Fruit fly (Drosophila melanogaster): ENCODE data around the gene Cat.

Cat gene

dm6 chr3L:18790630-18791167 is 31.7 kb upstream of the Cat start (continued):
- no peak for TF ChIP-seq Hr39 (GFP tag; optimal IDR thresholded peaks at IDR 0.05)
- TF ChIP-seq vri (GFP tag; optimal IDR thresholded peaks at IDR 0.05), result peak; percentile 77
- TF ChIP-seq salr (GFP tag; optimal IDR thresholded peaks at IDR 0.05), result peak; percentile 52 to 81
- TF ChIP-seq eg (GFP tag; IDR thresholded peaks at IDR 0.05), result peak; percentile 95
- peak; percentile 32 for TF ChIP-seq Sox102F (GFP tag; optimal IDR thresholded peaks at IDR 0.05)
- no peak for TF ChIP-seq acj6 (GFP tag; optimal IDR thresholded peaks at IDR 0.05)
- peak; percentile 21 for TF ChIP-seq OdsH (GFP tag; optimal IDR thresholded peaks at IDR 0.05)
- TF ChIP-seq fd59A (GFP tag; optimal IDR thresholded peaks at IDR 0.05), result peak; percentile 8
- TF ChIP-seq svp (GFP tag), result peak; percentile 52
- peak; percentile 87 for TF ChIP-seq Lpt (GFP tag; optimal IDR thresholded peaks at IDR 0.05)
- TF ChIP-seq Smox (GFP tag; optimal IDR thresholded peaks at IDR 0.05), result peak; percentile 4
- no peak; the same call in 1 of the 2 replicates for TF ChIP-seq CG11294 (GFP tag; IDR thresholded peaks at IDR 0.05)

DNA sequence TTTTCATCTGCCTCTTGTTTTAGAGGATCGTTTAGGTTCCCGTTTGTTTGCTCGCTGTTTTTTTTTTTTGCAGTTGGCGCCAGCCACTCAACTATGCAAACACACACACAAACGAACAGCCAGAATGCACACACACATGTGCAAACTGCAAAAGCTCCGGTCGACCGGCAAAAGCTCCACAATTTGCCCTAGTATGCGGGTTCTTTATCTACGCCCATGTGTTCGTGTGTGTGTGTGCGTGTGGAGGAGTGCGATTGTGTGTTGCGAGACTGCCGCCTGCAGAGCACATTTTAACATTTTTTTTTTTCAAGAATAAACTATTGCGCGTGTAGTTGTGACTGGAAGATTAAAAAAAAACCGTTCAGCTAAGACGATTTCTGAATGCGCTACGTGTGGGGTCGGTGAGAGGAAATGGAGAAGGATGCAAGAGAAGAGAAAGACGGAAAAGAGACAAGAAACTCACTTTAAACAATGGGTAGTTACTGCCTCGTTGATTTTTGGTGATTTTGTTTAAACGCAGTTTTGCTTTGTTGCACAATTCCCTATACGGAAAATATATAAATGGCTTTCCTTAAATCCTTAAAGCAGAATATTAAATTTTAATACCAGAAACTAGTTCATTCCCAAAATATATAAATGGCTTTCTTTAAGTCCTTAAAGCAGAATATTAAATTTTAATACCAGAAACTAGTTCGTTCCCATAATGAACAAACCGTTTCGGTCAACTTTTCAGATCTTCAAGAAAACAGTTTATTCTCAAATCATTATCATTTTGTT is 31.0 kb upstream of the Cat start:
- TF ChIP-seq Sox14 (GFP tag; optimal IDR thresholded peaks at IDR 0.05), result peak; percentile 45
- no peak for TF ChIP-seq CG7368 (GFP tag; optimal IDR thresholded peaks at IDR 0.05)
- TF ChIP-seq fkh (GFP tag; optimal IDR thresholded peaks at IDR 0.05), result peak; percentile 68
- peak; percentile 9 for TF ChIP-seq CG34406 (GFP tag; optimal IDR thresholded peaks at IDR 0.05)
- no peak for TF ChIP-seq CG15336 (GFP tag; IDR thresholded peaks at IDR 0.05)
- TF ChIP-seq Hr4 (GFP tag; optimal IDR thresholded peaks at IDR 0.05), result peak; percentile 16
- TF ChIP-seq CG6792 (GFP tag; optimal IDR thresholded peaks at IDR 0.05), result peak; percentile 0
- TF ChIP-seq CG6854 (GFP tag; optimal IDR thresholded peaks at IDR 0.05), result no peak
- peak; percentile 30 to 89 for TF ChIP-seq ss (GFP tag; optimal IDR thresholded peaks at IDR 0.05)
- TF ChIP-seq CG10669 (GFP tag; optimal IDR thresholded peaks at IDR 0.05), result peak; percentile 67
- peak; percentile 57 for TF ChIP-seq pdm3 (GFP tag; optimal IDR thresholded peaks at IDR 0.05)
- TF ChIP-seq CG11902 (GFP tag; optimal IDR thresholded peaks at IDR 0.05), result no peak
- peak; percentile 14 for TF ChIP-seq Eip75B (GFP tag; optimal IDR thresholded peaks at IDR 0.05)
- no peak for TF ChIP-seq esn (GFP tag; optimal IDR thresholded peaks at IDR 0.05)
- peak; percentile 76 for TF ChIP-seq Eip78C (GFP tag)
- no peak for TF ChIP-seq vri (GFP tag; optimal IDR thresholded peaks at IDR 0.05)
- TF ChIP-seq dsx (GFP tag; optimal IDR thresholded peaks at IDR 0.05; ENCODE audit: poor library complexity, severe bottlenecking), result peak; percentile 65
- no peak for TF ChIP-seq topi (GFP tag; optimal IDR thresholded peaks at IDR 0.05)
- TF ChIP-seq net (GFP tag; optimal IDR thresholded peaks at IDR 0.05), result peak; percentile 32
- peak; percentile 68 for TF ChIP-seq CG3032 (tag; optimal IDR thresholded peaks at IDR 0.05)
- peak; percentile 33 for TF ChIP-seq CG10631 (GFP tag; optimal IDR thresholded peaks at IDR 0.05)
- TF ChIP-seq CG6276 (GFP tag; optimal IDR thresholded peaks at IDR 0.05), result peak; percentile 47
- peak; percentile 42 for TF ChIP-seq OdsH (GFP tag; optimal IDR thresholded peaks at IDR 0.05)
- peak; percentile 34; the same call in 1 of the 2 replicates for TF ChIP-seq CG11294 (GFP tag; IDR thresholded peaks at IDR 0.05)
- no peak; the same call in 1 of the 3 replicates for TF ChIP-seq CG8119 (GFP tag; IDR thresholded peaks at IDR 0.05)
- peak; percentile 42 for TF ChIP-seq fd59A (GFP tag; optimal IDR thresholded peaks at IDR 0.05)
- no peak for TF ChIP-seq Sox102F (GFP tag; optimal IDR thresholded peaks at IDR 0.05)
- peak; percentile 68 to 74 for TF ChIP-seq salr (GFP tag; optimal IDR thresholded peaks at IDR 0.05)
- TF ChIP-seq dac (GFP tag; optimal IDR thresholded peaks at IDR 0.05), result peak; percentile 56
- TF ChIP-seq CG16779 (tag; optimal IDR thresholded peaks at IDR 0.05), result peak; percentile 40
- TF ChIP-seq CG32006 (GFP tag; optimal IDR thresholded peaks at IDR 0.05), result peak; percentile 50
- peak; percentile 80 for TF ChIP-seq CG1621 (tag; optimal IDR thresholded peaks at IDR 0.05)
- peak; percentile 27 for TF ChIP-seq svp (GFP tag)
- TF ChIP-seq CG9139 (GFP tag; optimal IDR thresholded peaks at IDR 0.05), result peak; percentile 40
- peak; percentile 46 for TF ChIP-seq Lpt (GFP tag; optimal IDR thresholded peaks at IDR 0.05)
- TF ChIP-seq CG3919 (GFP tag; optimal IDR thresholded peaks at IDR 0.05), result peak; percentile 38
- TF ChIP-seq CG6163 (GFP tag; IDR thresholded peaks at IDR 0.05), result peak; percentile 84
- TF ChIP-seq CG31627 (GFP tag; optimal IDR thresholded peaks at IDR 0.05), result no peak
- TF ChIP-seq Ets96B (tag; optimal IDR thresholded peaks at IDR 0.05), result peak; percentile 76
- TF ChIP-seq spab (GFP tag; optimal IDR thresholded peaks at IDR 0.05), result peak; percentile 58
- TF ChIP-seq eg (GFP tag; IDR thresholded peaks at IDR 0.05), result peak; percentile 75
- TF ChIP-seq Gug (GFP tag; IDR thresholded peaks at IDR 0.05), result peak; percentile 53
- TF ChIP-seq Sox15 (GFP tag; optimal IDR thresholded peaks at IDR 0.05), result no peak
